Fruit fly (Drosophila melanogaster): Measurements from ENCODE around the gene CG4619.

The CG4619 gene

dm6 chr2L:9912570-9913260 is 25.9 kb upstream of the CG4619 start, which contains the start of the genes Etl1 and Srp54 (continued):
- TF ChIP-seq hkb (optimal IDR thresholded peaks at IDR 0.05) (peak; percentile 84), hkb (GFP tag; IDR thresholded peaks at IDR 0.05) (no peak), CG17186 (GFP tag; optimal IDR thresholded peaks at IDR 0.05) (peak; percentile 68), CG32772 (GFP tag; IDR thresholded peaks at IDR 0.05) (no peak), CoRest (tag; optimal IDR thresholded peaks at IDR 0.05) (peak; percentile 44), sd (tag; optimal IDR thresholded peaks at IDR 0.05) (peak; percentile 20), Dp (GFP tag; optimal IDR thresholded peaks at IDR 0.05) (peak; percentile 77), stwl (tag; optimal IDR thresholded peaks at IDR 0.05) (peak; percentile 71), maf-S (GFP tag; optimal IDR thresholded peaks at IDR 0.05) (no peak), eve (GFP tag; optimal IDR thresholded peaks at IDR 0.05) (no peak), CG14710 (tag; optimal IDR thresholded peaks at IDR 0.05) (peak; percentile 72), CG7357 (GFP tag; IDR thresholded peaks at IDR 0.05) (no peak), CG1603 (tag; optimal IDR thresholded peaks at IDR 0.05) (peak; percentile 0), chif (GFP tag; optimal IDR thresholded peaks at IDR 0.05) (no peak), nmo (GFP tag; optimal IDR thresholded peaks at IDR 0.05) (peak; percentile 42), ftz-f1 (GFP tag; optimal IDR thresholded peaks at IDR 0.05) (no peak), CG17361 (GFP tag; IDR thresholded peaks at IDR 0.05) (peak; percentile 27; the same call in 1 of the 3 replicates), CG18262 (tag; optimal IDR thresholded peaks at IDR 0.05) (no peak), dmrt99B (tag; optimal IDR thresholded peaks at IDR 0.05) (no peak), BEAF-32 (GFP tag; optimal IDR thresholded peaks at IDR 0.05) (peak; percentile 63), CG34422 (GFP tag; IDR thresholded peaks at IDR 0.05) (0 out of 3 replicates have a peak, but pooled peaks have one; percentile 25), CG2678 (tag; optimal IDR thresholded peaks at IDR 0.05) (peak; percentile 7), Myb (GFP tag; optimal IDR thresholded peaks at IDR 0.05) (peak; percentile 6), gcm (GFP tag; optimal IDR thresholded peaks at IDR 0.05) (peak; percentile 13), bigmax (GFP tag; optimal IDR thresholded peaks at IDR 0.05) (peak; percentile 75), CTCF (GFP tag; optimal IDR thresholded peaks at IDR 0.05) (peak; percentile 3), al (GFP tag; IDR thresholded peaks at IDR 0.05) (no peak), ase (GFP tag; IDR thresholded peaks at IDR 0.05) (no peak), CG11456 (GFP tag; IDR thresholded peaks at IDR 0.05) (no peak), CG31441 (GFP tag; IDR thresholded peaks at IDR 0.05) (0 out of 2 replicates have a peak, but pooled peaks have one; percentile 20), gfzf (GFP tag; optimal IDR thresholded peaks at IDR 0.05) (peak; percentile 67), slbo (GFP tag; IDR thresholded peaks at IDR 0.05) (peak; percentile 17; the same call in 1 of the 2 replicates), E2f2 (GFP tag; IDR thresholded peaks at IDR 0.05) (peak; percentile 84), nau (GFP tag; optimal IDR thresholded peaks at IDR 0.05) (no peak), row (GFP tag; IDR thresholded peaks at IDR 0.05) (0 out of 3 replicates have a peak, but pooled peaks have one; percentile 21), Dref (GFP tag; IDR thresholded peaks at IDR 0.05) (peak; percentile 56), CG4617 (GFP tag; optimal IDR thresholded peaks at IDR 0.05; ENCODE audit: borderline replicate concordance) (peak; percentile 30), tll (GFP tag; optimal IDR thresholded peaks at IDR 0.05) (no peak), Gug (GFP tag; IDR thresholded peaks at IDR 0.05) (peak; percentile 39; the same call in 2 of the 4 replicates), gem (tag; optimal IDR thresholded peaks at IDR 0.05) (peak; percentile 24), CG17385 (GFP tag; optimal IDR thresholded peaks at IDR 0.05) (no peak), CG3847 (GFP tag; IDR thresholded peaks at IDR 0.05) (peak; percentile 39; the same call in 1 of the 2 replicates), cg (GFP tag; optimal IDR thresholded peaks at IDR 0.05) (peak; percentile 9), Opbp (GFP tag; IDR thresholded peaks at IDR 0.05; ENCODE audit: partially characterized antibody) (peak; percentile 4; the same call in 1 of the 3 replicates), Sin3A (optimal IDR thresholded peaks at IDR 0.05) (peak; percentile 93), CG2120 (GFP tag; optimal IDR thresholded peaks at IDR 0.05) (peak; percentile 12), zen (tag; optimal IDR thresholded peaks at IDR 0.05) (peak; percentile 49), psq (GFP tag; optimal IDR thresholded peaks at IDR 0.05) (no peak), CG8290 (GFP tag; optimal IDR thresholded peaks at IDR 0.05) (peak; percentile 10), CG8290 (tag; optimal IDR thresholded peaks at IDR 0.05) (no peak)
